Fruit fly (Drosophila melanogaster) whole organism, embryonic: Measurements from ENCODE around the gene CG18213.
A peak's percentile ranks its signal among the peaks of the same experiment; 100 is the strongest.

Source experiments
- ATbp ChIP-seq: fragments of 200-800 bp; sonication (Bioruptor generic); optimal IDR thresholded peaks from 2 replicates; lab custom pipeline; 2017; ENCODE audit warnings: missing biosample characterization, mild to moderate bottlenecking, missing genetic modification characterization, missing genetic modification reagents
- Bgb ChIP-seq: fragments of 200-800 bp; sonication (Bioruptor generic); IDR thresholded peaks from 2 replicates; pipeline ENCODE4 v1.3.6; 2022; ENCODE audit warnings: missing biosample characterization, missing genetic modification characterization; ENCODE audit not compliant: partially characterized antibody
- CG10147 ChIP-seq: fragments of 200-800 bp; sonication (Bioruptor generic); optimal IDR thresholded peaks from 2 replicates; lab custom pipeline; 2019; ENCODE audit warnings: missing biosample characterization, mild to moderate bottlenecking, missing genetic modification characterization, moderate library complexity
- CG10321 ChIP-seq: fragments of 200-800 bp; sonication (Bioruptor generic); IDR thresholded peaks from 2 replicates; pipeline ENCODE4 v1.3.6; 2022; ENCODE audit warnings: missing biosample characterization, missing genetic modification characterization
- CG10366 ChIP-seq: fragments of 200-800 bp; sonication (Bioruptor generic); IDR thresholded peaks from 2 replicates; pipeline ENCODE4 v1.3.6; 2022; ENCODE audit warnings: missing biosample characterization, missing genetic modification characterization
- CG12744 ChIP-seq: fragments of 200-800 bp; sonication (Bioruptor generic); optimal IDR thresholded peaks from 2 replicates; lab custom pipeline; 2016; ENCODE audit warnings: missing biosample characterization, missing genetic modification characterization
- CG14014 ChIP-seq: fragments of 200-800 bp; sonication (Bioruptor generic); IDR thresholded peaks from 2 replicates; pipeline ENCODE4 v1.3.6; 2022; ENCODE audit warnings: missing biosample characterization, missing genetic modification characterization
- CG15269 ChIP-seq: fragments of 200-800 bp; sonication (Bioruptor generic); optimal IDR thresholded peaks from 2 replicates; lab custom pipeline; 2018; ENCODE audit warnings: missing biosample characterization, mild to moderate bottlenecking, missing genetic modification characterization, moderate library complexity
- CG16779 ChIP-seq: fragments of 200-800 bp; sonication (Bioruptor generic); IDR thresholded peaks from 2 replicates; pipeline ENCODE4 v1.3.6; 2022; ENCODE audit warnings: missing biosample characterization, missing genetic modification characterization
- CG17359 ChIP-seq: fragments of 200-800 bp; sonication (Bioruptor generic); optimal IDR thresholded peaks from 3 replicates; lab custom pipeline; 2018; ENCODE audit warnings: missing biosample characterization, mild to moderate bottlenecking, missing genetic modification characterization, moderate library complexity
- CG17385 ChIP-seq: fragments of 200-800 bp; sonication (Bioruptor generic); optimal IDR thresholded peaks from 3 replicates; lab custom pipeline; 2018; ENCODE audit warnings: missing biosample characterization, mild to moderate bottlenecking, missing genetic modification characterization
- CG1792 ChIP-seq: fragments of 200-800 bp; sonication (Bioruptor generic); optimal IDR thresholded peaks from 2 replicates; lab custom pipeline; 2016; ENCODE audit warnings: missing biosample characterization, missing genetic modification characterization
- CG2678 ChIP-seq: fragments of 200-800 bp; sonication (Bioruptor generic); optimal IDR thresholded peaks from 3 replicates; lab custom pipeline; 2019; ENCODE audit warnings: missing biosample characterization, mild to moderate bottlenecking, missing genetic modification characterization, moderate library complexity
- CG3407 ChIP-seq: fragments of 200-800 bp; sonication (Bioruptor generic); optimal IDR thresholded peaks from 2 replicates; lab custom pipeline; 2018; ENCODE audit warnings: missing biosample characterization, mild to moderate bottlenecking, missing genetic modification characterization
- CG7786 ChIP-seq: fragments of 200-800 bp; sonication (Bioruptor generic); optimal IDR thresholded peaks from 2 replicates; lab custom pipeline; 2016; ENCODE audit warnings: missing biosample characterization, missing genetic modification characterization
- CG8089 ChIP-seq: fragments of 200-800 bp; sonication (Bioruptor generic); optimal IDR thresholded peaks from 3 replicates; lab custom pipeline; 2016; ENCODE audit warnings: missing biosample characterization, missing genetic modification characterization
- CG9932 ChIP-seq: fragments of 200-800 bp; sonication (Bioruptor generic); IDR thresholded peaks from 2 replicates; pipeline ENCODE4 v1.3.6; 2022; ENCODE audit warnings: missing biosample characterization, missing genetic modification characterization
- Dip3 ChIP-seq: fragments of 200-800 bp; sonication (Bioruptor generic); optimal IDR thresholded peaks from 3 replicates; lab custom pipeline; 2016; ENCODE audit warnings: missing biosample characterization, missing genetic modification characterization
- Dp ChIP-seq: fragments of 200-800 bp; sonication (Bioruptor generic); optimal IDR thresholded peaks from 2 replicates; lab custom pipeline; 2018; ENCODE audit warnings: missing biosample characterization, mild to moderate bottlenecking, missing genetic modification characterization, moderate library complexity
- H2.0 ChIP-seq: fragments of 200-800 bp; sonication (Bioruptor generic); IDR thresholded peaks from 2 replicates; pipeline ENCODE4 v1.3.6; 2022; ENCODE audit warnings: missing biosample characterization, missing genetic modification characterization
- Hmr ChIP-seq: fragments of 200-800 bp; sonication (Bioruptor generic); optimal IDR thresholded peaks from 3 replicates; lab custom pipeline; 2017; ENCODE audit warnings: mild to moderate bottlenecking, missing biosample characterization, missing genetic modification reagents, missing genetic modification characterization
- Hsf ChIP-seq: fragments of 200-800 bp; sonication (Bioruptor generic); optimal IDR thresholded peaks from 3 replicates; lab custom pipeline; 2016; ENCODE audit warnings: missing biosample characterization, missing genetic modification characterization
- Myb ChIP-seq: fragments of 200-800 bp; sonication (Bioruptor generic); optimal IDR thresholded peaks from 2 replicates; lab custom pipeline; 2016; ENCODE audit warnings: missing biosample characterization, missing genetic modification characterization
- Pdp1 ChIP-seq, 2 experiments: fragments of 200-800 bp; sonication (Bioruptor generic); optimal IDR thresholded peaks; 3 replicates each; lab custom pipeline; 2016; ENCODE audit warnings: missing biosample characterization in 2 of 2, missing genetic modification characterization in 2 of 2, mild to moderate bottlenecking in 1 of 2, moderate library complexity in 1 of 2
- Six4 ChIP-seq: fragments of 200-800 bp; sonication (Bioruptor generic); optimal IDR thresholded peaks from 2 replicates; lab custom pipeline; 2016; ENCODE audit warnings: missing biosample characterization, missing genetic modification characterization
- Sox102F ChIP-seq: fragments of 200-800 bp; sonication (Bioruptor generic); optimal IDR thresholded peaks from 2 replicates; lab custom pipeline; 2018; ENCODE audit warnings: missing biosample characterization, mild to moderate bottlenecking, missing genetic modification characterization, moderate library complexity
- Xbp1 ChIP-seq: fragments of 200-800 bp; sonication (Bioruptor generic); optimal IDR thresholded peaks from 3 replicates; lab custom pipeline; 2016; ENCODE audit warnings: missing biosample characterization, mild to moderate bottlenecking, missing genetic modification characterization
- ara ChIP-seq: fragments of 200-800 bp; sonication (Bioruptor generic); IDR thresholded peaks from 2 replicates; pipeline ENCODE4 v1.3.6; 2022; ENCODE audit warnings: missing biosample characterization, missing genetic modification characterization
- bbx ChIP-seq: fragments of 200-800 bp; sonication (Bioruptor generic); IDR thresholded peaks from 2 replicates; pipeline ENCODE4 v1.3.6; 2022; ENCODE audit warnings: missing biosample characterization, missing genetic modification characterization; ENCODE audit not compliant: partially characterized antibody
- btn ChIP-seq: fragments of 200-800 bp; sonication (Bioruptor generic); optimal IDR thresholded peaks from 2 replicates; lab custom pipeline; 2016; ENCODE audit warnings: missing biosample characterization, missing genetic modification characterization
- caup ChIP-seq: fragments of 200-800 bp; sonication (Bioruptor generic); optimal IDR thresholded peaks from 3 replicates; lab custom pipeline; 2017; ENCODE audit warnings: missing biosample characterization, mild to moderate bottlenecking, missing genetic modification characterization, moderate library complexity; ENCODE audit not compliant: severe bottlenecking
- ci ChIP-seq: fragments of 200-800 bp; sonication (Bioruptor generic); IDR thresholded peaks from 3 replicates; pipeline ENCODE4 v1.3.6; 2022; ENCODE audit warnings: missing biosample characterization, missing genetic modification characterization
- dan ChIP-seq: fragments of 200-800 bp; sonication (Bioruptor generic); IDR thresholded peaks from 2 replicates; pipeline ENCODE4 v1.3.6; 2022; ENCODE audit warnings: missing biosample characterization, missing genetic modification characterization
- dmrt99B ChIP-seq: fragments of 200-800 bp; sonication (Bioruptor generic); optimal IDR thresholded peaks from 2 replicates; lab custom pipeline; 2018; ENCODE audit warnings: missing biosample characterization, mild to moderate bottlenecking, missing genetic modification characterization, moderate library complexity
- ems ChIP-seq: fragments of 200-800 bp; sonication (Bioruptor generic); optimal IDR thresholded peaks from 3 replicates; lab custom pipeline; 2016; ENCODE audit warnings: missing biosample characterization, missing genetic modification characterization
- exex ChIP-seq: fragments of 200-800 bp; sonication (Bioruptor generic); optimal IDR thresholded peaks from 4 replicates; lab custom pipeline; 2018; ENCODE audit warnings: missing biosample characterization, mild to moderate bottlenecking, missing genetic modification characterization, moderate library complexity
- ftz-f1 ChIP-seq: fragments of 200-800 bp; sonication (Bioruptor generic); optimal IDR thresholded peaks from 2 replicates; lab custom pipeline; 2016; ENCODE audit warnings: missing biosample characterization, missing genetic modification characterization
- h ChIP-seq: fragments of >200 bp; optimal IDR thresholded peaks from 2 replicates; lab custom pipeline; 2017
- ham ChIP-seq: fragments of 200-800 bp; sonication (Bioruptor generic); IDR thresholded peaks from 2 replicates; pipeline ENCODE4 v1.3.6; 2022; ENCODE audit warnings: missing biosample characterization, missing genetic modification characterization
- hbn ChIP-seq: fragments of 200-800 bp; sonication (Bioruptor generic); IDR thresholded peaks from 2 replicates; pipeline ENCODE4 v1.3.6; 2022; ENCODE audit warnings: missing biosample characterization, missing genetic modification characterization; ENCODE audit not compliant: partially characterized antibody
- inv ChIP-seq: fragments of 200-800 bp; sonication (Bioruptor generic); IDR thresholded peaks from 2 replicates; pipeline ENCODE4 v1.3.6; 2022; ENCODE audit warnings: missing biosample characterization, missing genetic modification characterization; ENCODE audit not compliant: partially characterized antibody
- mirr ChIP-seq: fragments of 200-800 bp; sonication (Bioruptor generic); optimal IDR thresholded peaks from 3 replicates; lab custom pipeline; 2018; ENCODE audit warnings: missing biosample characterization, mild to moderate bottlenecking, missing genetic modification characterization
- pb ChIP-seq: fragments of 200-800 bp; sonication (Bioruptor generic); optimal IDR thresholded peaks from 3 replicates; lab custom pipeline; 2016; ENCODE audit warnings: missing biosample characterization, missing genetic modification characterization
- slou ChIP-seq: fragments of 200-800 bp; sonication (Bioruptor generic); optimal IDR thresholded peaks from 3 replicates; lab custom pipeline; 2016; ENCODE audit warnings: missing biosample characterization, missing genetic modification characterization
- sob ChIP-seq: fragments of 200-800 bp; sonication (Bioruptor generic); IDR thresholded peaks from 2 replicates; pipeline ENCODE4 v1.3.6; 2022; ENCODE audit warnings: missing biosample characterization, missing genetic modification characterization
- trem ChIP-seq: fragments of 200-800 bp; optimal IDR thresholded peaks from 3 replicates; lab custom pipeline; 2019; ENCODE audit warnings: missing biosample characterization, mild to moderate bottlenecking, missing genetic modification characterization, moderate library complexity
- tx ChIP-seq: fragments of 200-800 bp; sonication (Bioruptor generic); optimal IDR thresholded peaks from 2 replicates; lab custom pipeline; 2016; ENCODE audit warnings: missing biosample characterization, missing genetic modification characterization
- vfl ChIP-seq: fragments of 200-800 bp; sonication (Bioruptor generic); optimal IDR thresholded peaks from 2 replicates; lab custom pipeline; 2016; ENCODE audit warnings: missing biosample characterization, missing genetic modification characterization
- vnd ChIP-seq: fragments of 200-800 bp; sonication (Bioruptor generic); IDR thresholded peaks from 3 replicates; pipeline ENCODE4 v1.3.6; 2022; ENCODE audit warnings: missing biosample characterization, missing genetic modification characterization; ENCODE audit not compliant: partially characterized antibody
- wdn ChIP-seq: fragments of 200-800 bp; sonication (Bioruptor generic); IDR thresholded peaks from 2 replicates; pipeline ENCODE4 v1.3.6; 2022; ENCODE audit warnings: missing biosample characterization, missing genetic modification characterization
- yki ChIP-seq: fragments of >200 bp; optimal IDR thresholded peaks from 3 replicates; lab custom pipeline; 2018
- zen2 ChIP-seq: fragments of 200-800 bp; sonication (Bioruptor generic); IDR thresholded peaks from 3 replicates; pipeline ENCODE4 v1.3.6; 2022; ENCODE audit warnings: missing biosample characterization, missing genetic modification characterization; ENCODE audit not compliant: partially characterized antibody

The CG18213 gene

DNA sequence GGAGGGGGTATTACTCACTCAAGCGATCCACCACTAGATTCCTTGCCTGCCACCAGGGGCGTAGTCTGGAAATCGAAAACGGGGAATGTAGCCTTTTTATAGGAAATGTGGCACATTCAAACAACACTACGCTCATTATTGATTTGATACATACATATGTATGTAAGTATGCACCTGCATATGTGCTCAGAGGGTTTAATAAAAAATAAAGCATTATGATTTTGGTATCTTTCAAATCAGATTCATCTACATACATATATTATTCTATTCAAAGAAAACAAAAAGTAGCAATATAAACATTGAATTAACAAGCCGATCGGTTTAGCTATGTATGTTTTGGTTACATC is 16.9 kb upstream of the CG18213 start (continued):
- no peak for TF ChIP-seq Bgb (GFP tag; lab: Robert Waterston, UW)
- TF ChIP-seq CG3407: no peak
- no peak for TF ChIP-seq yki (lab: Kevin White, UChicago)
- TF ChIP-seq ATbp (GFP tag; lab: Kevin White, UChicago): no peak
- peak; percentile 33 for TF ChIP-seq Sox102F (GFP tag; lab: Kevin White, UChicago)
- peak; percentile 27 for TF ChIP-seq trem (tag; lab: Kevin White, UChicago)
- TF ChIP-seq h (lab: Kevin White, UChicago): no peak
- no peak for TF ChIP-seq CG12744
- no peak for TF ChIP-seq wdn
- peak; percentile 3 for TF ChIP-seq CG2678 (tag; lab: Kevin White, UChicago)
- TF ChIP-seq vnd (GFP tag; lab: Robert Waterston, UW): no peak
- peak; percentile 35; the same call in 1 of the 2 replicates for TF ChIP-seq CG14014 (GFP tag; lab: Robert Waterston, UW)
- TF ChIP-seq CG1792 (GFP tag; lab: Kevin White, UChicago): no peak
- no peak for TF ChIP-seq CG16779 (GFP tag; lab: Robert Waterston, UW)
- TF ChIP-seq CG15269 (tag; lab: Kevin White, UChicago): no peak
- no peak for TF ChIP-seq CG10366 (GFP tag; lab: Robert Waterston, UW)
- no peak for TF ChIP-seq CG7786 (GFP tag; lab: Kevin White, UChicago)
- TF ChIP-seq Xbp1: no peak
- TF ChIP-seq tx: no peak
- TF ChIP-seq Hmr: no peak
- no peak for TF ChIP-seq CG8089 (GFP tag; lab: Kevin White, UChicago)
- no peak for TF ChIP-seq exex (tag; lab: Kevin White, UChicago)
- TF ChIP-seq Myb: no peak
- TF ChIP-seq CG10147 (GFP tag; lab: Kevin White, UChicago): no peak
- TF ChIP-seq ci (GFP tag; lab: Robert Waterston, UW): no peak
- peak; percentile 41 for TF ChIP-seq dmrt99B (tag; lab: Kevin White, UChicago)
- TF ChIP-seq CG17385: no peak
- TF ChIP-seq zen2 (GFP tag; lab: Robert Waterston, UW): no peak
- peak in 1 of 2 experiments; percentile 21 for TF ChIP-seq Pdp1 (GFP tag; optimal IDR thresholded peaks at IDR 0.05; lab: Kevin White, UChicago)
- TF ChIP-seq sob (GFP tag; lab: Robert Waterston, UW): no peak
- peak; percentile 1 for TF ChIP-seq Dip3 (GFP tag; lab: Kevin White, UChicago)
- TF ChIP-seq Hsf (GFP tag; lab: Kevin White, UChicago): peak; percentile 3
- TF ChIP-seq Dp (GFP tag; lab: Kevin White, UChicago): no peak
- TF ChIP-seq vfl (GFP tag; lab: Kevin White, UChicago): no peak
- TF ChIP-seq hbn (GFP tag; lab: Robert Waterston, UW): no peak
- no peak for TF ChIP-seq dan (GFP tag; lab: Robert Waterston, UW)
- no peak for TF ChIP-seq mirr
- peak; percentile 62 for TF ChIP-seq CG17359
- no peak for TF ChIP-seq ems (GFP tag; lab: Kevin White, UChicago)
- TF ChIP-seq Six4 (GFP tag; lab: Kevin White, UChicago): peak; percentile 4
- TF ChIP-seq pb: no peak
- TF ChIP-seq ftz-f1 (GFP tag; lab: Kevin White, UChicago): no peak
- TF ChIP-seq btn: no peak
- TF ChIP-seq CG9932 (GFP tag; lab: Robert Waterston, UW): no peak
- no peak for TF ChIP-seq slou
- no peak for TF ChIP-seq inv (GFP tag; lab: Robert Waterston, UW)
- TF ChIP-seq CG10321 (GFP tag; lab: Robert Waterston, UW): no peak
- no peak for TF ChIP-seq bbx (GFP tag; lab: Robert Waterston, UW)
- TF ChIP-seq ara (GFP tag; lab: Robert Waterston, UW): 0 out of 2 replicates have a peak, but pooled peaks have one; percentile 33
- TF ChIP-seq caup (GFP tag; lab: Kevin White, UChicago): no peak
- TF ChIP-seq ham (GFP tag; lab: Robert Waterston, UW): no peak
- no peak for TF ChIP-seq H2.0 (GFP tag; lab: Robert Waterston, UW)
